Fruit fly (Drosophila melanogaster) Kc167 (cell line): ENCODE data around the gene CG10631.

Experiments
- Sin3A ChIP-seq: fragments of >200 bp; optimal IDR thresholded peaks from 2 replicates; lab custom pipeline; 2018; ENCODE audit warnings: missing external identifiers
- h ChIP-seq: fragments of >200 bp; optimal IDR thresholded peaks from 3 replicates; lab custom pipeline; 2018; ENCODE audit warnings: missing external identifiers
- psq ChIP-seq: fragments of >200 bp; optimal IDR thresholded peaks from 2 replicates; lab custom pipeline; 2017; ENCODE audit warnings: missing external identifiers
- ttk ChIP-seq: sonication (Bioruptor generic); optimal IDR thresholded peaks from 2 replicates; lab custom pipeline; 2017; ENCODE audit warnings: missing external identifiers

DNA sequence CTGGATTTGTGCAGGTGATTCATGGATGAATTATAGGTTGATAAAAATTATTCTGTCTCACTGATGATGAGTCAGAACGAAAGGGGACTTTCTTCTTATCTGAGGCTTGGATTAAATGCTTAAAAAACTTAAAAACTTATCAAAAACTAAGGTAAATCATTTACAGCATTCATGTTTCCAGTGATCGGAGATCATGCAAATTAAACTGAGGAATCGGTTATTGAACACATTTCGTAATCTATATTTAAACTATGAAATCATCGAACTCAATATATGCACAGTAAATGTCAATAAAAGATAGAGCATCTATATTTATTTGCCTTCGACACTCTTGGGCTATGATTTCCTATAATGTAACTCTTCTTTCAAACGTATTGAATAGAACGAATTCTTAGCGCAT lies 31.2 kb upstream of the CG10631 start:
- TF ChIP-seq ttk (lab: Kevin White, UChicago) (no peak), h (lab: Kevin White, UChicago) (no peak), psq (lab: Kevin White, UChicago) (no peak), Sin3A (lab: Kevin White, UChicago) (no peak)
